Worm (Caenorhabditis elegans) whole organism, L2 larva: Measurements from ENCODE around the gene Y49F6C.7.

Experiments
- F13H6.1 ChIP-seq: sonication (generic microtip); optimal IDR thresholded peaks from 2 replicates; lab custom pipeline; 2016; ENCODE audit warnings: missing genetic modification characterization, missing compliant biosample characterization
- ama-1 ChIP-seq: fragments of 150-350 bp; optimal IDR thresholded peaks from 2 replicates; lab custom pipeline; 2018; ENCODE audit warnings: inconsistent platforms
- blmp-1 ChIP-seq: sonication (generic microtip); optimal IDR thresholded peaks from 2 replicates; lab custom pipeline; 2017; ENCODE audit warnings: missing genetic modification characterization, mild to moderate bottlenecking, missing compliant biosample characterization, antibody characterized with exemption, moderate library complexity; ENCODE audit not compliant: insufficient read depth
- ceh-82 ChIP-seq: fragments of 150-350 bp; optimal IDR thresholded peaks from 2 replicates; lab custom pipeline; 2014; ENCODE audit warnings: missing biosample characterization, missing genetic modification characterization
- egl-27 ChIP-seq: sonication (generic microtip); optimal IDR thresholded peaks from 3 replicates; lab custom pipeline; 2017; ENCODE audit warnings: missing biosample characterization, missing genetic modification reagents, missing genetic modification characterization
- elt-1 ChIP-seq: fragments of 150-350 bp; optimal IDR thresholded peaks from 2 replicates; lab custom pipeline; 2014; ENCODE audit warnings: missing biosample characterization, missing genetic modification characterization
- elt-3 ChIP-seq: sonication (generic microtip); optimal IDR thresholded peaks from 2 replicates; lab custom pipeline; 2017; ENCODE audit warnings: missing biosample characterization, missing genetic modification characterization
- fos-1 ChIP-seq: fragments of 150-350 bp; optimal IDR thresholded peaks from 2 replicates; lab custom pipeline; 2014; ENCODE audit warnings: missing biosample characterization, missing genetic modification characterization
- nhr-11 ChIP-seq: fragments of 150-350 bp; optimal IDR thresholded peaks from 2 replicates; lab custom pipeline; 2014; ENCODE audit warnings: missing biosample characterization, missing genetic modification characterization
- skn-1 ChIP-seq: sonication (generic microtip); optimal IDR thresholded peaks from 2 replicates; lab custom pipeline; 2017; ENCODE audit warnings: missing biosample characterization, missing genetic modification characterization
- snpc-4 ChIP-seq: fragments of 150-350 bp; optimal IDR thresholded peaks from 2 replicates; lab custom pipeline; 2014; ENCODE audit warnings: missing biosample characterization, missing genetic modification characterization
- unc-62 ChIP-seq: fragments of 150-350 bp; optimal IDR thresholded peaks from 2 replicates; lab custom pipeline; 2014; ENCODE audit warnings: missing biosample characterization, missing genetic modification reagents, missing genetic modification characterization
- zag-1 ChIP-seq: fragments of 150-350 bp; optimal IDR thresholded peaks from 2 replicates; lab custom pipeline; 2014; ENCODE audit warnings: missing biosample characterization, missing genetic modification characterization
- ztf-11 ChIP-seq: sonication (generic microtip); optimal IDR thresholded peaks from 2 replicates; lab custom pipeline; 2017; ENCODE audit warnings: missing biosample characterization, missing genetic modification characterization

ce11 chrII:3373875-3374274 lies 5.9 kb upstream of the Y49F6C.7 start:
- TF ChIP-seq ceh-82 (tag; lab: Kevin White, UChicago), result no peak
- TF ChIP-seq unc-62 (GFP tag; lab: Kevin White, UChicago), result no peak
- no peak for TF ChIP-seq ztf-11 (tag; lab: Kevin White, UChicago)
- TF ChIP-seq snpc-4 (tag; lab: Kevin White, UChicago), result no peak
- TF ChIP-seq blmp-1 (tag; lab: Kevin White, UChicago), result no peak
- no peak for TF ChIP-seq ama-1
- no peak for TF ChIP-seq elt-1 (tag; lab: Kevin White, UChicago)
- no peak for TF ChIP-seq nhr-11 (tag; lab: Kevin White, UChicago)
- TF ChIP-seq F13H6.1 (tag; lab: Kevin White, UChicago), result no peak
- TF ChIP-seq egl-27 (tag; lab: Kevin White, UChicago), result no peak
- no peak for TF ChIP-seq elt-3
- TF ChIP-seq zag-1, result no peak
- TF ChIP-seq skn-1 (tag; lab: Kevin White, UChicago), result no peak
- TF ChIP-seq fos-1, result no peak
